Fruit fly (Drosophila melanogaster) whole organism, pupa: Measurements from ENCODE around the gene Nt5a.
A peak's percentile ranks its signal among the peaks of the same experiment; 100 is the strongest.

Experiments used
- CG13204 ChIP-seq: fragments of 200-800 bp; sonication (Bioruptor generic); optimal IDR thresholded peaks from 2 replicates; lab custom pipeline; 2018; ENCODE audit warnings: missing biosample characterization, mild to moderate bottlenecking, missing genetic modification characterization, moderate library complexity
- CG17806 ChIP-seq: fragments of 200-800 bp; sonication (Bioruptor generic); optimal IDR thresholded peaks from 2 replicates; lab custom pipeline; 2018; ENCODE audit warnings: missing biosample characterization, mild to moderate bottlenecking, missing genetic modification characterization, moderate library complexity
- CG34367 ChIP-seq: fragments of 200-800 bp; sonication (Bioruptor generic); optimal IDR thresholded peaks from 2 replicates; lab custom pipeline; 2018; ENCODE audit warnings: missing biosample characterization, mild to moderate bottlenecking, missing genetic modification characterization
- CG8159 ChIP-seq: fragments of 200-800 bp; sonication (Bioruptor generic); optimal IDR thresholded peaks from 3 replicates; lab custom pipeline; 2018; ENCODE audit warnings: missing biosample characterization, mild to moderate bottlenecking, missing genetic modification characterization, moderate library complexity
- EcR ChIP-seq: fragments of 200-800 bp; sonication (Bioruptor generic); optimal IDR thresholded peaks from 3 replicates; lab custom pipeline; 2019; ENCODE audit warnings: missing biosample characterization, missing genetic modification characterization, mild to moderate bottlenecking, moderate library complexity, missing genetic modification reagents
- Ets98B ChIP-seq: fragments of 200-800 bp; sonication (Bioruptor generic); IDR thresholded peaks from 2 replicates; pipeline ENCODE4 v1.3.6; 2022; ENCODE audit warnings: missing biosample characterization, missing genetic modification characterization
- Snoo ChIP-seq: fragments of 200-800 bp; sonication (Bioruptor generic); optimal IDR thresholded peaks from 3 replicates; lab custom pipeline; 2017; ENCODE audit warnings: missing biosample characterization, mild to moderate bottlenecking, missing genetic modification characterization, inconsistent platforms
- rn ChIP-seq: fragments of 200-800 bp; sonication (Bioruptor generic); IDR thresholded peaks from 2 replicates; pipeline ENCODE4 v1.3.6; 2022; ENCODE audit warnings: missing biosample characterization, missing genetic modification characterization

dm6 chr3L:1323136-1323535 is 15.9 kb upstream of the Nt5a start:
- no peak for TF ChIP-seq Snoo (tag; lab: Kevin White, UChicago)
- TF ChIP-seq CG13204 (GFP tag; lab: Kevin White, UChicago) = no peak
- TF ChIP-seq EcR (GFP tag; lab: Kevin White, UChicago) = no peak
- no peak for TF ChIP-seq CG8159 (tag; lab: Kevin White, UChicago)
- TF ChIP-seq CG17806 (tag; lab: Kevin White, UChicago) = peak; percentile 23
- no peak for TF ChIP-seq CG34367 (tag; lab: Kevin White, UChicago)
- no peak for TF ChIP-seq rn (GFP tag; lab: Robert Waterston, UW)
- no peak for TF ChIP-seq Ets98B
